Worm (Caenorhabditis elegans) whole organism, L4/young adult: Measurements from ENCODE around the gene try-10.

Experiments used
- W03F9.2 ChIP-seq: fragments of 150-350 bp; optimal IDR thresholded peaks from 2 replicates; lab custom pipeline; 2014; ENCODE audit warnings: missing biosample characterization, missing genetic modification characterization
- dao-5 ChIP-seq: sonication (generic microtip); optimal IDR thresholded peaks from 2 replicates; lab custom pipeline; 2016; ENCODE audit warnings: missing genotype, missing genetic modification characterization, moderate library complexity, missing compliant biosample characterization
- him-1 ChIP-seq: sonication (generic microtip); optimal IDR thresholded peaks from 2 replicates; lab custom pipeline; 2016; ENCODE audit warnings: missing genotype, missing genetic modification reagents, missing genetic modification characterization, missing compliant biosample characterization

ce11 chrV:12967110-12967509, 45.9 kb downstream of the try-10 start, which contains the start of gene R186.3:
- TF ChIP-seq dao-5 (no peak), him-1 (tag; lab: Kevin White, UChicago) (no peak), W03F9.2 (tag; lab: Kevin White, UChicago) (no peak)
